Fruit fly (Drosophila melanogaster): Measurements from ENCODE around the gene Arp1.

- TF ChIP-seq h (optimal IDR thresholded peaks at IDR 0.05) (no peak), insv (optimal IDR thresholded peaks at IDR 0.05) (no peak), Myc (optimal IDR thresholded peaks at IDR 0.05) (no peak), psq (optimal IDR thresholded peaks at IDR 0.05) (no peak)
Observed at dm6 chr3R:12722392-12722914, 30.9 kb downstream of the Arp1 start, which contains the start of gene Men.
